Fruit fly (Drosophila melanogaster) Kc167 (cell line): ENCODE data around the gene Meics.

Experiments
- Myc ChIP-seq: fragments of >200 bp; optimal IDR thresholded peaks from 2 replicates; lab custom pipeline; 2017; ENCODE audit warnings: missing external identifiers
- Sin3A ChIP-seq: fragments of >200 bp; optimal IDR thresholded peaks from 2 replicates; lab custom pipeline; 2018; ENCODE audit warnings: missing external identifiers
- h ChIP-seq: fragments of >200 bp; optimal IDR thresholded peaks from 3 replicates; lab custom pipeline; 2018; ENCODE audit warnings: missing external identifiers
- insv ChIP-seq: fragments of >200 bp; optimal IDR thresholded peaks from 3 replicates; lab custom pipeline; 2018; ENCODE audit warnings: missing external identifiers
- psq ChIP-seq: fragments of >200 bp; optimal IDR thresholded peaks from 2 replicates; lab custom pipeline; 2017; ENCODE audit warnings: missing external identifiers
- ttk ChIP-seq: sonication (Bioruptor generic); optimal IDR thresholded peaks from 2 replicates; lab custom pipeline; 2017; ENCODE audit warnings: missing external identifiers

dm6 chr3L:13928769-13929594 is 35.5 kb downstream of the Meics start, which contains the start of the genes CG8833 and DCTN1-p150:
- no peak for TF ChIP-seq h (lab: Kevin White, UChicago)
- no peak for TF ChIP-seq psq
- TF ChIP-seq insv (lab: Kevin White, UChicago) = no peak
- no peak for TF ChIP-seq ttk
- TF ChIP-seq Myc (lab: Kevin White, UChicago) = no peak
- TF ChIP-seq Sin3A (lab: Kevin White, UChicago) = no peak
